Worm (Caenorhabditis elegans) whole organism, L4 larva: ENCODE results near the gene srh-213.
A peak's percentile ranks its signal among the peaks of the same experiment; 100 is the strongest.

Experiments
- F26F4.8 ChIP-seq: fragments of 200-800 bp; sonication (Bioruptor generic); conservative IDR thresholded peaks from 2 replicates; pipeline ENCODE4 v1.3.6; 2022; ENCODE audit warnings: missing genetic modification characterization, missing compliant biosample characterization
- T26A8.4 ChIP-seq: fragments of 200-800 bp; sonication (Bioruptor generic); IDR thresholded peaks from 2 replicates; pipeline ENCODE4 v1.3.6; 2022; ENCODE audit warnings: missing genetic modification characterization, missing compliant biosample characterization
- aha-1 ChIP-seq: fragments of 150-350 bp; peaks from one replicate; lab custom pipeline; 2014; ENCODE audit warnings: missing biosample characterization, missing genetic modification characterization
- ceh-20 ChIP-seq: fragments of 200-800 bp; sonication (Bioruptor generic); IDR thresholded peaks from 2 replicates; pipeline ENCODE4 v1.3.6; 2022; ENCODE audit warnings: missing genetic modification reagents, missing genetic modification characterization, missing compliant biosample characterization
- cey-2 ChIP-seq: sonication (generic microtip); optimal IDR thresholded peaks from 3 replicates; lab custom pipeline; 2017; ENCODE audit warnings: missing genetic modification characterization, mild to moderate bottlenecking, missing compliant biosample characterization, antibody characterized with exemption, borderline replicate concordance; ENCODE audit not compliant: insufficient read depth
- daf-16 ChIP-seq, 3 experiments: sonication (generic microtip); optimal IDR thresholded peaks; 2 replicates each; lab custom pipeline; 2016 to 2017; ENCODE audit warnings: missing genetic modification characterization in 3 of 3, missing genetic modification reagents in 3 of 3, mild to moderate bottlenecking in 2 of 3, missing compliant biosample characterization in 2 of 3, missing biosample characterization in 1 of 3, moderate library complexity in 1 of 3
- dmd-6 ChIP-seq: fragments of 200-800 bp; sonication (Bioruptor generic); IDR thresholded peaks from 2 replicates; pipeline ENCODE4 v1.3.6; 2022; ENCODE audit warnings: missing genetic modification reagents, missing genetic modification characterization, missing compliant biosample characterization
- dmd-8 ChIP-seq: fragments of 200-800 bp; sonication (Bioruptor generic); IDR thresholded peaks from 2 replicates; pipeline ENCODE4 v1.3.6; 2022; ENCODE audit warnings: missing genetic modification characterization, missing compliant biosample characterization
- dpl-1 ChIP-seq: fragments of 150-350 bp; optimal IDR thresholded peaks from 2 replicates; lab custom pipeline; 2014; ENCODE audit warnings: missing biosample characterization, missing genetic modification reagents, missing genetic modification characterization
- dve-1 ChIP-seq: sonication (generic microtip); optimal IDR thresholded peaks from 2 replicates; lab custom pipeline; 2017; ENCODE audit warnings: antibody characterized with exemption, mild to moderate bottlenecking, missing genetic modification characterization, missing compliant biosample characterization; ENCODE audit not compliant: insufficient read depth
- hif-1 ChIP-seq, 2 experiments: sonication (generic microtip); optimal IDR thresholded peaks; 2 replicates each; lab custom pipeline; 2016 to 2017; ENCODE audit warnings: missing compliant biosample characterization in 2 of 2, missing genetic modification characterization in 2 of 2, missing genetic modification reagents in 2 of 2, missing genotype in 2 of 2, mild to moderate bottlenecking in 1 of 2
- hlh-11 ChIP-seq: fragments of 200-800 bp; sonication (Bioruptor generic); optimal IDR thresholded peaks from 2 replicates; lab custom pipeline; 2018; ENCODE audit warnings: mild to moderate bottlenecking, missing genetic modification characterization, missing compliant biosample characterization
- hlh-30 ChIP-seq: sonication (generic microtip); optimal IDR thresholded peaks from 2 replicates; lab custom pipeline; 2017; ENCODE audit warnings: antibody characterized with exemption, mild to moderate bottlenecking, missing genetic modification characterization, missing compliant biosample characterization; ENCODE audit not compliant: insufficient read depth
- hmg-1.1 ChIP-seq: fragments of 200-800 bp; sonication (Bioruptor generic); IDR thresholded peaks from 2 replicates; pipeline ENCODE4 v1.3.6; 2022; ENCODE audit warnings: missing genetic modification reagents, missing genetic modification characterization, missing compliant biosample characterization
- lim-7 ChIP-seq: fragments of 200-800 bp; sonication (Bioruptor generic); IDR thresholded peaks from 2 replicates; pipeline ENCODE4 v1.3.6; 2022; ENCODE audit warnings: missing genetic modification characterization, missing compliant biosample characterization
- lin-13 ChIP-seq: fragments of 150-350 bp; optimal IDR thresholded peaks from 2 replicates; lab custom pipeline; 2014; ENCODE audit warnings: missing biosample characterization, missing genetic modification reagents, missing genetic modification characterization
- lin-38 ChIP-seq: fragments of 200-800 bp; sonication (Bioruptor generic); IDR thresholded peaks from 2 replicates; pipeline ENCODE4 v1.3.6; 2022; ENCODE audit warnings: missing genetic modification reagents, missing genetic modification characterization, missing compliant biosample characterization
- lsy-2 ChIP-seq, 2 experiments: fragments of 150-350 bp in 1 of 2; sonication (generic microtip) in 1 of 2; optimal IDR thresholded peaks; 2 replicates each; lab custom pipeline; 2014 to 2017; ENCODE audit warnings: missing biosample characterization in 2 of 2, missing genetic modification characterization in 2 of 2
- mdl-1 ChIP-seq, 2 experiments: fragments of 150-350 bp in 1 of 2; sonication (generic microtip) in 1 of 2; optimal IDR thresholded peaks; 2 replicates each; lab custom pipeline; 2014 to 2017; ENCODE audit warnings: missing biosample characterization in 2 of 2, missing genetic modification characterization in 2 of 2
- mdt-29 ChIP-seq: fragments of 200-800 bp; sonication (Bioruptor generic); IDR thresholded peaks from 2 replicates; pipeline ENCODE4 v1.3.6; 2022; ENCODE audit warnings: missing genetic modification reagents, missing genetic modification characterization, missing compliant biosample characterization
- mep-1 ChIP-seq: fragments of 150-350 bp; sonication (generic microtip); optimal IDR thresholded peaks from 3 replicates; lab custom pipeline; 2014; ENCODE audit warnings: missing biosample characterization, missing genetic modification characterization
- mes-2 ChIP-seq: sonication (generic microtip); optimal IDR thresholded peaks from 2 replicates; lab custom pipeline; 2016; ENCODE audit warnings: missing genotype, mild to moderate bottlenecking, missing genetic modification characterization, missing compliant biosample characterization; ENCODE audit not compliant: poor library complexity, severe bottlenecking
- mxl-3 ChIP-seq: fragments of 200-800 bp; sonication (Bioruptor generic); optimal IDR thresholded peaks from 2 replicates; lab custom pipeline; 2018; ENCODE audit warnings: mild to moderate bottlenecking, missing genetic modification characterization, missing compliant biosample characterization
- nhr-10 ChIP-seq: fragments of 150-350 bp; optimal IDR thresholded peaks from 2 replicates; lab custom pipeline; 2014; ENCODE audit warnings: missing biosample characterization, missing genetic modification characterization
- nhr-102 ChIP-seq: sonication (generic microtip); optimal IDR thresholded peaks from 2 replicates; lab custom pipeline; 2016; ENCODE audit warnings: mild to moderate bottlenecking, missing genetic modification characterization, moderate library complexity, missing compliant biosample characterization
- nhr-11 ChIP-seq: fragments of 150-350 bp; optimal IDR thresholded peaks from 2 replicates; lab custom pipeline; 2014; ENCODE audit warnings: missing biosample characterization, missing genetic modification characterization
- nhr-28 ChIP-seq: fragments of 150-350 bp; optimal IDR thresholded peaks from 2 replicates; lab custom pipeline; 2014; ENCODE audit warnings: missing biosample characterization, missing genetic modification characterization
- nhr-41 ChIP-seq: fragments of 200-800 bp; sonication (Bioruptor generic); IDR thresholded peaks from 2 replicates; pipeline ENCODE4 v1.3.6; 2022; ENCODE audit warnings: missing genetic modification reagents, missing genetic modification characterization, missing compliant biosample characterization
- nhr-48 ChIP-seq: sonication (generic microtip); optimal IDR thresholded peaks from 2 replicates; lab custom pipeline; 2016; ENCODE audit warnings: mild to moderate bottlenecking, missing genetic modification characterization, missing compliant biosample characterization
- nhr-76 ChIP-seq: fragments of 150-350 bp; optimal IDR thresholded peaks from 2 replicates; lab custom pipeline; 2014; ENCODE audit warnings: missing biosample characterization, missing genetic modification characterization
- php-3 ChIP-seq: fragments of 200-800 bp; sonication (Bioruptor generic); IDR thresholded peaks from 2 replicates; pipeline ENCODE4 v1.3.6; 2022; ENCODE audit warnings: missing genetic modification reagents, missing genetic modification characterization, missing compliant biosample characterization
- pqm-1 ChIP-seq: sonication (generic microtip); optimal IDR thresholded peaks from 2 replicates; lab custom pipeline; 2017; ENCODE audit warnings: missing biosample characterization, missing genetic modification characterization
- rbr-2 ChIP-seq: sonication (generic microtip); optimal IDR thresholded peaks from 2 replicates; lab custom pipeline; 2016; ENCODE audit warnings: missing genotype, missing genetic modification characterization, missing compliant biosample characterization
- skn-1 ChIP-seq: fragments of 150-350 bp; optimal IDR thresholded peaks from 2 replicates; lab custom pipeline; 2014; ENCODE audit warnings: missing biosample characterization, missing genetic modification characterization
- snpc-1.2 ChIP-seq: fragments of 200-800 bp; sonication (Bioruptor generic); IDR thresholded peaks from 2 replicates; pipeline ENCODE4 v1.3.6; 2022; ENCODE audit warnings: missing genetic modification reagents, missing genetic modification characterization, missing compliant biosample characterization
- spr-1 ChIP-seq: sonication (generic microtip); optimal IDR thresholded peaks from 2 replicates; lab custom pipeline; 2016; ENCODE audit warnings: mild to moderate bottlenecking, missing genetic modification characterization, missing compliant biosample characterization
- tra-1 ChIP-seq: fragments of 200-800 bp; sonication (Bioruptor generic); IDR thresholded peaks from 2 replicates; pipeline ENCODE4 v1.3.6; 2022; ENCODE audit warnings: missing genetic modification reagents, missing genetic modification characterization, missing compliant biosample characterization
- unc-130 ChIP-seq: sonication (generic microtip); optimal IDR thresholded peaks from 2 replicates; lab custom pipeline; 2016; ENCODE audit warnings: missing genetic modification reagents, missing genetic modification characterization, missing compliant biosample characterization
- unc-39 ChIP-seq: sonication (generic microtip); optimal IDR thresholded peaks from 2 replicates; lab custom pipeline; 2017; ENCODE audit warnings: missing biosample characterization, missing genetic modification characterization
- zfp-3 ChIP-seq: fragments of 200-800 bp; sonication (Bioruptor generic); conservative IDR thresholded peaks from 2 replicates; pipeline ENCODE4 v1.3.6; 2022; ENCODE audit warnings: missing genetic modification reagents, missing genetic modification characterization, missing compliant biosample characterization

The srh-213 gene

ce11 chrV:3580385-3580784 lies 14.5 kb downstream of the srh-213 start:
- TF ChIP-seq nhr-28 (tag; lab: Kevin White, UChicago) (peak; percentile 51), dmd-6 (GFP tag; lab: Robert Waterston, UW) (peak; percentile 30; the same call in 1 of the 2 replicates), dpl-1 (GFP tag; lab: Kevin White, UChicago) (no peak), F26F4.8 (GFP tag; lab: Robert Waterston, UW) (no peak), cey-2 (no peak), lim-7 (no peak), daf-16 (GFP tag; optimal IDR thresholded peaks at IDR 0.05; lab: Kevin White, UChicago) (no peak), daf-16 (tag; optimal IDR thresholded peaks at IDR 0.05; lab: Kevin White, UChicago) (peak; percentile 97), nhr-41 (GFP tag; lab: Robert Waterston, UW) (no peak), rbr-2 (tag; lab: Kevin White, UChicago) (no peak), hlh-11 (peak; percentile 16), php-3 (GFP tag; lab: Robert Waterston, UW) (0 out of 2 replicates have a peak, but pooled peaks have one; percentile 45), snpc-1.2 (GFP tag; lab: Robert Waterston, UW) (no peak), skn-1 (tag; lab: Kevin White, UChicago) (no peak), dmd-8 (no peak), unc-130 (GFP tag; lab: Kevin White, UChicago) (no peak), pqm-1 (tag; lab: Kevin White, UChicago) (peak; percentile 50)
- TF ChIP-seq, all 104 proteins: peak for 6

- TF ChIP-seq dpl-1 (GFP tag; lab: Kevin White, UChicago) (peak; percentile 66), pqm-1 (tag; lab: Kevin White, UChicago) (peak; percentile 55), unc-39 (tag; lab: Kevin White, UChicago) (no peak), aha-1 (peak; percentile 85), mep-1 (peak; percentile 61), hlh-30 (tag; lab: Kevin White, UChicago) (peak; percentile 70), nhr-76 (tag; lab: Kevin White, UChicago) (no peak), dve-1 (peak; percentile 34), mdt-29 (GFP tag; lab: Robert Waterston, UW) (no peak), nhr-11 (peak; percentile 80), hlh-11 (peak; percentile 74), ceh-20 (GFP tag; lab: Robert Waterston, UW) (0 out of 2 replicates have a peak, but pooled peaks have one; percentile 10), nhr-48 (no peak), tra-1 (peak; percentile 34; the same call in 1 of the 2 replicates), dmd-6 (GFP tag; lab: Robert Waterston, UW) (peak; percentile 36; the same call in 1 of the 2 replicates), mdl-1 (tag; optimal IDR thresholded peaks at IDR 0.05; lab: Kevin White, UChicago) (peak; percentile 20 to 55), php-3 (GFP tag; lab: Robert Waterston, UW) (no peak), nhr-102 (peak; percentile 21), lin-13 (GFP tag; lab: Kevin White, UChicago) (peak; percentile 82), zfp-3 (GFP tag; lab: Robert Waterston, UW) (0 out of 2 replicates have a peak, but pooled peaks have one; percentile 9), spr-1 (no peak), hmg-1.1 (GFP tag; lab: Robert Waterston, UW) (peak; percentile 23; the same call in 1 of the 2 replicates), mes-2 (tag; lab: Kevin White, UChicago) (peak; percentile 39), lsy-2 (tag; optimal IDR thresholded peaks at IDR 0.05; lab: Kevin White, UChicago) (peak in 1 of 2 experiments; percentile 66), daf-16 (GFP tag; optimal IDR thresholded peaks at IDR 0.05; lab: Kevin White, UChicago) (peak in 1 of 2 experiments; percentile 34), daf-16 (tag; optimal IDR thresholded peaks at IDR 0.05; lab: Kevin White, UChicago) (peak; percentile 72), unc-130 (GFP tag; lab: Kevin White, UChicago) (no peak), rbr-2 (tag; lab: Kevin White, UChicago) (peak; percentile 15), hif-1 (tag; optimal IDR thresholded peaks at IDR 0.05; lab: Kevin White, UChicago) (peak in 1 of 2 experiments; percentile 78), lin-38 (GFP tag; lab: Robert Waterston, UW) (peak; percentile 24; the same call in 1 of the 2 replicates), T26A8.4 (GFP tag; lab: Robert Waterston, UW) (no peak), nhr-10 (tag; lab: Kevin White, UChicago) (peak; percentile 69), nhr-28 (tag; lab: Kevin White, UChicago) (peak; percentile 81), mxl-3 (GFP tag; lab: Kevin White, UChicago) (peak; percentile 18)
These were observed 15.0 kb downstream of the srh-213 start for ce11 chrV:3579795-3580194.
